Fruit fly (Drosophila melanogaster): Measurements from ENCODE around the gene CG11854.

dm6 chr3R:25221203-25221807 is 20.5 kb upstream of the CG11854 start, which contains the start of gene Alg9:
- no peak for TF ChIP-seq CG15710 (tag; optimal IDR thresholded peaks at IDR 0.05)
- no peak for TF ChIP-seq CG12605 (GFP tag; IDR thresholded peaks at IDR 0.05)
- no peak for TF ChIP-seq D1 (tag; optimal IDR thresholded peaks at IDR 0.05)
- no peak for TF ChIP-seq CG9948 (tag; optimal IDR thresholded peaks at IDR 0.05)
- no peak for TF ChIP-seq CG17806 (tag; optimal IDR thresholded peaks at IDR 0.05)
- no peak for TF ChIP-seq CG34367 (tag; optimal IDR thresholded peaks at IDR 0.05)
- no peak for TF ChIP-seq CG14655 (GFP tag; optimal IDR thresholded peaks at IDR 0.05)
- no peak for TF ChIP-seq Pif1A (GFP tag; optimal IDR thresholded peaks at IDR 0.05)
- no peak for TF ChIP-seq Ets98B (GFP tag; IDR thresholded peaks at IDR 0.05)

Measured in whole organism, pupa.